In the genomic region with DNA sequence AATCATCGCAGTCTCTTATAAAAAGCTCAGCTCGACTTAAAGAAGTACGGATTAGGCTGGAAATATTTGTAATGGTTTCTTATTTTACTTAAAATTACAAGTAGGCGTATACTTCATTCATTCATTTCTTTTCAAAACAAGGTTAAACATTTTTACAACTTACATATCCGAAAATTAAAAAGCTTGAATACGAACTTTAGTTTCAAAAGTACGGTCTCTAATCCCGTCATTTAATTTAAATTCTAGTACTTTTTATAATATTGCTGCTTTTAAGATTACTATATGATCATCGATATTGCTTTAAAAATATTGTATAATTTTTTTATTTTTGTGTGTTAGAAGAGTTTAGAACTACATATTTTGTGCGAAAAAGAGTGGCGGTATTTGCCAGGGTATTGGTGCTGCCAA, we compare ENCODE assay signal across 5 fruit fly cellular contexts.
A peak's percentile ranks its signal among the peaks of the same experiment; 100 is the strongest.
TF ChIP-seq lines count a peak whose summit lies in the region.

No protein-coding gene starts in this region.

- no peak for TF ChIP-seq CTCF in whole organism, embryonic (GFP tag; optimal IDR thresholded peaks at IDR 0.05; lab: Kevin White, UChicago)

TF ChIP-seq in whole organism, adult, 20 proteins besides CTCF, POLR2A, EP300 and RAD21:
- TF ChIP-seq toe (GFP tag; optimal IDR thresholded peaks at IDR 0.05; lab: Kevin White, UChicago) (peak; percentile 32), kay (GFP tag; lab: Kevin White, UChicago; ENCODE audit: borderline replicate concordance) (peak; percentile 76), CG1620 (GFP tag; optimal IDR thresholded peaks at IDR 0.05; lab: Kevin White, UChicago) (no peak), CG11617 (GFP tag; optimal IDR thresholded peaks at IDR 0.05; lab: Kevin White, UChicago) (no peak), tj (GFP tag; optimal IDR thresholded peaks at IDR 0.05; lab: Kevin White, UChicago) (no peak), CG14711 (tag; optimal IDR thresholded peaks at IDR 0.05; lab: Kevin White, UChicago) (no peak), Mnt (GFP tag; optimal IDR thresholded peaks at IDR 0.05; lab: Kevin White, UChicago) (no peak), pad (GFP tag; optimal IDR thresholded peaks at IDR 0.05; lab: Kevin White, UChicago) (no peak), Clk (GFP tag; optimal IDR thresholded peaks at IDR 0.05; lab: Kevin White, UChicago) (no peak), CG7101 (tag; optimal IDR thresholded peaks at IDR 0.05; lab: Kevin White, UChicago) (no peak), CG33017 (tag; optimal IDR thresholded peaks at IDR 0.05; lab: Kevin White, UChicago) (no peak), Hr96 (GFP tag; optimal IDR thresholded peaks at IDR 0.05; lab: Kevin White, UChicago) (no peak), CG5204 (GFP tag; optimal IDR thresholded peaks at IDR 0.05; lab: Kevin White, UChicago) (no peak), CG7045 (GFP tag; optimal IDR thresholded peaks at IDR 0.05; lab: Kevin White, UChicago) (no peak)

TF ChIP-seq in whole organism, embryonic, 481 proteins besides CTCF, POLR2A, EP300 and RAD21 (continues in another document):
- TF ChIP-seq CG1792 (GFP tag; optimal IDR thresholded peaks at IDR 0.05; lab: Kevin White, UChicago) (no peak), Ptx1 (GFP tag; IDR thresholded peaks at IDR 0.05; lab: Robert Waterston, UW) (no peak), Side (GFP tag; optimal IDR thresholded peaks at IDR 0.05; lab: Kevin White, UChicago) (no peak), phol (tag; optimal IDR thresholded peaks at IDR 0.05; lab: Kevin White, UChicago) (peak; percentile 15), CG34376 (GFP tag; optimal IDR thresholded peaks at IDR 0.05; lab: Kevin White, UChicago) (no peak), Fer3 (tag; optimal IDR thresholded peaks at IDR 0.05; lab: Kevin White, UChicago) (no peak), CG17328 (GFP tag; IDR thresholded peaks at IDR 0.05; lab: Robert Waterston, UW) (no peak), mirr (GFP tag; optimal IDR thresholded peaks at IDR 0.05; lab: Kevin White, UChicago) (no peak), slp2 (GFP tag; optimal IDR thresholded peaks at IDR 0.05; lab: Kevin White, UChicago) (no peak), bowl (GFP tag; IDR thresholded peaks at IDR 0.05; lab: Robert Waterston, UW) (no peak), mam (GFP tag; optimal IDR thresholded peaks at IDR 0.05; lab: Kevin White, UChicago) (no peak), Ets65A (GFP tag; lab: Kevin White, UChicago) (peak; percentile 82), Sin3A (optimal IDR thresholded peaks at IDR 0.05; lab: Kevin White, UChicago) (no peak), Asciz (GFP tag; optimal IDR thresholded peaks at IDR 0.05; lab: Kevin White, UChicago) (no peak), dati (GFP tag; IDR thresholded peaks at IDR 0.05; lab: Robert Waterston, UW) (no peak), slbo (GFP tag; IDR thresholded peaks at IDR 0.05; lab: Robert Waterston, UW) (peak; percentile 45), CG13775 (GFP tag; optimal IDR thresholded peaks at IDR 0.05; lab: Kevin White, UChicago) (peak; percentile 23), Oaz (GFP tag; IDR thresholded peaks at IDR 0.05; lab: Robert Waterston, UW) (no peak), CG2712 (tag; optimal IDR thresholded peaks at IDR 0.05; lab: Kevin White, UChicago) (peak; percentile 52), MESR4 (GFP tag; optimal IDR thresholded peaks at IDR 0.05; lab: Kevin White, UChicago) (no peak)

TF ChIP-seq in whole organism, prepupa, 60 proteins besides CTCF, POLR2A, EP300 and RAD21 (continues in another document):
- peak; percentile 33 for TF ChIP-seq pdm3 (GFP tag; optimal IDR thresholded peaks at IDR 0.05; lab: Kevin White, UChicago)
- peak; percentile 29 for TF ChIP-seq CG4318 (GFP tag; optimal IDR thresholded peaks at IDR 0.05; lab: Kevin White, UChicago)
- TF ChIP-seq topi (GFP tag; optimal IDR thresholded peaks at IDR 0.05; lab: Kevin White, UChicago) = peak; percentile 84
- TF ChIP-seq salr (GFP tag; optimal IDR thresholded peaks at IDR 0.05; lab: Kevin White, UChicago) = peak in 1 of 2 experiments; percentile 62
- TF ChIP-seq spab (GFP tag; optimal IDR thresholded peaks at IDR 0.05; lab: Kevin White, UChicago) = no peak
- TF ChIP-seq Ets21C (GFP tag; optimal IDR thresholded peaks at IDR 0.05; lab: Kevin White, UChicago) = peak; percentile 46
- TF ChIP-seq achi (GFP tag; optimal IDR thresholded peaks at IDR 0.05; lab: Kevin White, UChicago) = peak; percentile 33
- TF ChIP-seq CG6792 (GFP tag; optimal IDR thresholded peaks at IDR 0.05; lab: Kevin White, UChicago) = peak; percentile 13
- TF ChIP-seq fd85E (GFP tag; optimal IDR thresholded peaks at IDR 0.05; lab: Kevin White, UChicago) = no peak
- peak; percentile 74 for TF ChIP-seq lz (GFP tag; optimal IDR thresholded peaks at IDR 0.05; lab: Kevin White, UChicago)
- TF ChIP-seq dsx (GFP tag; optimal IDR thresholded peaks at IDR 0.05; lab: Kevin White, UChicago; ENCODE audit: poor library complexity, severe bottlenecking) = no peak
- TF ChIP-seq Eip75B (GFP tag; optimal IDR thresholded peaks at IDR 0.05; lab: Kevin White, UChicago) = peak; percentile 64
- no peak for TF ChIP-seq ss (GFP tag; optimal IDR thresholded peaks at IDR 0.05; lab: Kevin White, UChicago)
- TF ChIP-seq CG6276 (GFP tag; optimal IDR thresholded peaks at IDR 0.05; lab: Kevin White, UChicago) = peak; percentile 8
- TF ChIP-seq CG7368 (GFP tag; optimal IDR thresholded peaks at IDR 0.05; lab: Kevin White, UChicago) = no peak
- peak; percentile 4 for TF ChIP-seq CG3919 (GFP tag; optimal IDR thresholded peaks at IDR 0.05; lab: Kevin White, UChicago)
- TF ChIP-seq CG31627 (GFP tag; optimal IDR thresholded peaks at IDR 0.05; lab: Kevin White, UChicago) = peak; percentile 65
- no peak for TF ChIP-seq vri (GFP tag; optimal IDR thresholded peaks at IDR 0.05; lab: Kevin White, UChicago)
- TF ChIP-seq cyc (GFP tag; optimal IDR thresholded peaks at IDR 0.05; lab: Kevin White, UChicago) = peak; percentile 46

TF ChIP-seq in whole organism, pupa, 21 proteins besides CTCF, POLR2A, EP300 and RAD21:
- TF ChIP-seq rn (GFP tag; IDR thresholded peaks at IDR 0.05; lab: Robert Waterston, UW) = no peak
- TF ChIP-seq Pif1A (GFP tag; optimal IDR thresholded peaks at IDR 0.05; lab: Kevin White, UChicago) = peak; percentile 11
- TF ChIP-seq CG13204 (GFP tag; optimal IDR thresholded peaks at IDR 0.05; lab: Kevin White, UChicago) = no peak
- no peak for TF ChIP-seq CG32121 (GFP tag; IDR thresholded peaks at IDR 0.05; lab: Robert Waterston, UW)
- TF ChIP-seq CG8301 (tag; optimal IDR thresholded peaks at IDR 0.05; lab: Kevin White, UChicago) = peak; percentile 48
- TF ChIP-seq Snoo (tag; optimal IDR thresholded peaks at IDR 0.05; lab: Kevin White, UChicago) = peak; percentile 49
- TF ChIP-seq CG9948 (tag; optimal IDR thresholded peaks at IDR 0.05; lab: Kevin White, UChicago) = peak; percentile 42
- TF ChIP-seq Pif1B (GFP tag; optimal IDR thresholded peaks at IDR 0.05; lab: Kevin White, UChicago) = peak; percentile 19
- peak; percentile 82 for TF ChIP-seq CG14655 (GFP tag; optimal IDR thresholded peaks at IDR 0.05; lab: Kevin White, UChicago)
- TF ChIP-seq CG4496 (GFP tag; IDR thresholded peaks at IDR 0.05; lab: Robert Waterston, UW) = peak; percentile 19; the same call in 1 of the 3 replicates

TF ChIP-seq in whole organism, wandering third instar larva, 38 proteins besides CTCF, POLR2A, EP300 and RAD21 (continues in another document):
- TF ChIP-seq br (GFP tag; optimal IDR thresholded peaks at IDR 0.05; lab: Kevin White, UChicago) = peak; percentile 35
- TF ChIP-seq Jra (GFP tag; optimal IDR thresholded peaks at IDR 0.05; lab: Kevin White, UChicago) = no peak
- TF ChIP-seq h (GFP tag; optimal IDR thresholded peaks at IDR 0.05; lab: Kevin White, UChicago) = peak; percentile 67
- TF ChIP-seq jim (GFP tag; optimal IDR thresholded peaks at IDR 0.05; lab: Kevin White, UChicago) = no peak
- TF ChIP-seq Dif (GFP tag; optimal IDR thresholded peaks at IDR 0.05; lab: Kevin White, UChicago; ENCODE audit: partially characterized antibody) = no peak
- peak; percentile 35 for TF ChIP-seq ey (GFP tag; optimal IDR thresholded peaks at IDR 0.05; lab: Kevin White, UChicago)
- TF ChIP-seq usp (GFP tag; optimal IDR thresholded peaks at IDR 0.05; lab: Kevin White, UChicago) = no peak
- no peak for TF ChIP-seq GATAd (GFP tag; optimal IDR thresholded peaks at IDR 0.05; lab: Kevin White, UChicago)
- no peak for TF ChIP-seq Mio (GFP tag; optimal IDR thresholded peaks at IDR 0.05; lab: Kevin White, UChicago)
- TF ChIP-seq CG9705 (GFP tag; optimal IDR thresholded peaks at IDR 0.05; lab: Kevin White, UChicago) = no peak
- peak; percentile 51 for TF ChIP-seq psq (GFP tag; optimal IDR thresholded peaks at IDR 0.05; lab: Kevin White, UChicago)
- TF ChIP-seq fru (GFP tag; optimal IDR thresholded peaks at IDR 0.05; lab: Kevin White, UChicago) = peak; percentile 66
- TF ChIP-seq sage (GFP tag; optimal IDR thresholded peaks at IDR 0.05; lab: Kevin White, UChicago) = no peak
- TF ChIP-seq Sp1 (GFP tag; optimal IDR thresholded peaks at IDR 0.05; lab: Kevin White, UChicago) = peak; percentile 55
- TF ChIP-seq Rel (GFP tag; optimal IDR thresholded peaks at IDR 0.05; lab: Kevin White, UChicago) = no peak
- no peak for TF ChIP-seq Rel (tag; optimal IDR thresholded peaks at IDR 0.05; lab: Kevin White, UChicago)
- no peak for TF ChIP-seq CrebA (GFP tag; optimal IDR thresholded peaks at IDR 0.05; lab: Kevin White, UChicago; ENCODE audit: borderline replicate concordance)
- peak; percentile 8 for TF ChIP-seq rgr (GFP tag; optimal IDR thresholded peaks at IDR 0.05; lab: Kevin White, UChicago)
- TF ChIP-seq dl (GFP tag; optimal IDR thresholded peaks at IDR 0.05; lab: Kevin White, UChicago; ENCODE audit: insufficient read depth in 1 of 2, partially characterized antibody in 2 of 2) = no peak
- TF ChIP-seq Hr78 (GFP tag; optimal IDR thresholded peaks at IDR 0.05; lab: Kevin White, UChicago) = no peak
- peak in 1 of 2 experiments; percentile 71 for TF ChIP-seq foxo (GFP tag; optimal IDR thresholded peaks at IDR 0.05; lab: Kevin White, UChicago)
- TF ChIP-seq OdsH (GFP tag; optimal IDR thresholded peaks at IDR 0.05; lab: Kevin White, UChicago) = peak; percentile 4
- TF ChIP-seq dmrt93B (GFP tag; optimal IDR thresholded peaks at IDR 0.05; lab: Kevin White, UChicago) = no peak
- TF ChIP-seq lola (GFP tag; optimal IDR thresholded peaks at IDR 0.05; lab: Kevin White, UChicago) = no peak
- TF ChIP-seq N (GFP tag; optimal IDR thresholded peaks at IDR 0.05; lab: Kevin White, UChicago) = no peak
- TF ChIP-seq pan (optimal IDR thresholded peaks at IDR 0.05; lab: Kevin White, UChicago) = no peak
- TF ChIP-seq CG32264 (GFP tag; optimal IDR thresholded peaks at IDR 0.05; lab: Kevin White, UChicago) = no peak
- peak; percentile 67 for TF ChIP-seq HLH106 (tag; optimal IDR thresholded peaks at IDR 0.05; lab: Kevin White, UChicago)
- no peak for TF ChIP-seq brk (GFP tag; optimal IDR thresholded peaks at IDR 0.05; lab: Kevin White, UChicago)
- peak; percentile 13 for TF ChIP-seq Dfd (GFP tag; optimal IDR thresholded peaks at IDR 0.05; lab: Kevin White, UChicago)
- TF ChIP-seq dsf (GFP tag; optimal IDR thresholded peaks at IDR 0.05; lab: Kevin White, UChicago; ENCODE audit: borderline replicate concordance) = no peak
- TF ChIP-seq woc (GFP tag; optimal IDR thresholded peaks at IDR 0.05; lab: Kevin White, UChicago) = peak; percentile 53
